Worm (Caenorhabditis elegans): ENCODE measurements around the gene clec-260.

clec-260 gene

ce11 chrV:19961971-19962370, 24.1 kb downstream of the clec-260 start:
- TF ChIP-seq lsy-27 (tag; optimal IDR thresholded peaks at IDR 0.05; ENCODE audit: borderline replicate concordance, insufficient read depth) (no peak), snpc-1.3 (tag; optimal IDR thresholded peaks at IDR 0.05; ENCODE audit: insufficient read depth) (no peak), Y53F4B.3 (GFP tag; IDR thresholded peaks at IDR 0.05) (no peak), C06A6.2 (GFP tag; conservative IDR thresholded peaks at IDR 0.05) (no peak), ceh-91 (GFP tag; IDR thresholded peaks at IDR 0.05) (no peak), madf-10 (tag; optimal IDR thresholded peaks at IDR 0.05) (no peak), ztf-6 (GFP tag; IDR thresholded peaks at IDR 0.05) (no peak), B0261.1 (tag; optimal IDR thresholded peaks at IDR 0.05) (no peak), attf-6 (GFP tag; IDR thresholded peaks at IDR 0.05) (no peak), gei-17 (GFP tag; optimal IDR thresholded peaks at IDR 0.05) (no peak), dox-1 (GFP tag; IDR thresholded peaks at IDR 0.05) (no peak), lin-40 (tag; optimal IDR thresholded peaks at IDR 0.05) (no peak), aptf-3 (GFP tag; IDR thresholded peaks at IDR 0.05) (no peak), nhr-80 (tag; optimal IDR thresholded peaks at IDR 0.05) (no peak), madf-8 (GFP tag; conservative IDR thresholded peaks at IDR 0.05) (no peak)

- TF ChIP-seq xnd-1 (tag; optimal IDR thresholded peaks at IDR 0.05), result no peak
- no peak for TF ChIP-seq hrde-1 (tag; optimal IDR thresholded peaks at IDR 0.05; ENCODE audit: borderline replicate concordance)
- no peak for TF ChIP-seq ccch-3 (GFP tag; optimal IDR thresholded peaks at IDR 0.05)
- no peak for TF ChIP-seq lsl-1 (GFP tag; optimal IDR thresholded peaks at IDR 0.05)
These were observed 27.4 kb downstream of the clec-260 start, which contains the start of gene srh-172 for ce11 chrV:19958744-19959143. Gene srh-172 (plus strand): TSS chrV:19959044.

ce11 chrV:19955171-19955570, 30.9 kb downstream of the clec-260 start, which contains the start of gene abhd-3.1:
Gene abhd-3.1 (plus strand): TSS chrV:19955488.
- TF ChIP-seq him-1 (tag; optimal IDR thresholded peaks at IDR 0.05) (no peak), B0261.1 (tag; optimal IDR thresholded peaks at IDR 0.05) (no peak), B0035.1 (tag; optimal IDR thresholded peaks at IDR 0.05) (no peak), attf-3 (GFP tag; conservative IDR thresholded peaks at IDR 0.05) (no peak), ets-4 (GFP tag; optimal IDR thresholded peaks at IDR 0.05) (no peak), F49E8.2 (tag; optimal IDR thresholded peaks at IDR 0.05; ENCODE audit: insufficient read depth) (no peak), athp-1 (tag; optimal IDR thresholded peaks at IDR 0.05) (no peak), sptf-2 (GFP tag; optimal IDR thresholded peaks at IDR 0.05) (no peak), rec-8 (tag; optimal IDR thresholded peaks at IDR 0.05) (no peak), cebp-1 (GFP tag; IDR thresholded peaks at IDR 0.05) (no peak), cebp-1 (tag; optimal IDR thresholded peaks at IDR 0.05) (no peak), zfh-2 (GFP tag; conservative IDR thresholded peaks at IDR 0.05) (no peak)

- TF ChIP-seq sea-2 (GFP tag; IDR thresholded peaks at IDR 0.05), result no peak
- TF ChIP-seq tlf-1 (GFP tag; optimal IDR thresholded peaks at IDR 0.05), result no peak
- no peak for TF ChIP-seq attf-6 (GFP tag; IDR thresholded peaks at IDR 0.05)
- TF ChIP-seq hrde-1 (tag; optimal IDR thresholded peaks at IDR 0.05; ENCODE audit: borderline replicate concordance), result no peak
- TF ChIP-seq chd-7 (tag; optimal IDR thresholded peaks at IDR 0.05), result no peak
- no peak for TF ChIP-seq fkh-3 (tag; optimal IDR thresholded peaks at IDR 0.05)
- no peak for TF ChIP-seq F55B11.4 (tag; optimal IDR thresholded peaks at IDR 0.05; ENCODE audit: borderline replicate concordance, insufficient read depth)
- no peak for TF ChIP-seq ztf-3 (GFP tag; optimal IDR thresholded peaks at IDR 0.05)
- no peak for TF ChIP-seq sptf-2 (GFP tag; optimal IDR thresholded peaks at IDR 0.05)
- no peak for TF ChIP-seq C06A6.2 (GFP tag; conservative IDR thresholded peaks at IDR 0.05)
- no peak for TF ChIP-seq dpff-1 (tag; optimal IDR thresholded peaks at IDR 0.05)
- no peak for TF ChIP-seq B0336.3 (GFP tag; IDR thresholded peaks at IDR 0.05)
These were observed 31.6 kb downstream of the clec-260 start for ce11 chrV:19954491-19954890.
